Fruit fly (Drosophila melanogaster) whole organism, embryonic: ENCODE data around the gene Vti1a.
A peak's percentile ranks its signal among the peaks of the same experiment; 100 is the strongest.

Experiments
- Bgb ChIP-seq: fragments of 200-800 bp; sonication (Bioruptor generic); IDR thresholded peaks from 2 replicates; pipeline ENCODE4 v1.3.6; 2022; ENCODE audit warnings: missing biosample characterization, missing genetic modification characterization; ENCODE audit not compliant: partially characterized antibody
- BtbVII ChIP-seq: fragments of 200-800 bp; sonication (Bioruptor generic); optimal IDR thresholded peaks from 3 replicates; lab custom pipeline; 2017; ENCODE audit warnings: missing biosample characterization, mild to moderate bottlenecking, missing genetic modification characterization
- CG10959 ChIP-seq: fragments of 200-800 bp; sonication (Bioruptor generic); IDR thresholded peaks from 2 replicates; pipeline ENCODE4 v1.3.6; 2022; ENCODE audit warnings: missing biosample characterization, missing genetic modification characterization
- CG11695 ChIP-seq: fragments of 200-800 bp; sonication (Bioruptor generic); IDR thresholded peaks from 3 replicates; pipeline ENCODE4 v1.3.6; 2022; ENCODE audit warnings: missing biosample characterization, missing genetic modification characterization
- CG12104 ChIP-seq: fragments of 200-800 bp; sonication (Bioruptor generic); optimal IDR thresholded peaks from 3 replicates; lab custom pipeline; 2016; ENCODE audit warnings: missing biosample characterization, missing genetic modification characterization
- CG12236 ChIP-seq: fragments of 200-800 bp; sonication (Bioruptor generic); optimal IDR thresholded peaks from 2 replicates; lab custom pipeline; 2016; ENCODE audit warnings: missing biosample characterization, missing genetic modification characterization
- CG13123 ChIP-seq: fragments of 200-800 bp; sonication (Bioruptor generic); optimal IDR thresholded peaks from 2 replicates; lab custom pipeline; 2016; ENCODE audit warnings: missing biosample characterization, missing genetic modification characterization
- CG13775 ChIP-seq: fragments of 200-800 bp; sonication (Bioruptor generic); optimal IDR thresholded peaks from 3 replicates; lab custom pipeline; 2017; ENCODE audit warnings: missing biosample characterization, mild to moderate bottlenecking, missing genetic modification characterization
- CG13894 ChIP-seq: fragments of 200-800 bp; sonication (Bioruptor generic); optimal IDR thresholded peaks from 3 replicates; lab custom pipeline; 2018; ENCODE audit warnings: missing biosample characterization, mild to moderate bottlenecking, missing genetic modification characterization, moderate library complexity
- CG32767 ChIP-seq: fragments of 200-800 bp; sonication (Bioruptor generic); IDR thresholded peaks from 2 replicates; pipeline ENCODE4 v1.3.6; 2022; ENCODE audit warnings: missing biosample characterization, missing genetic modification characterization
- CG32772 ChIP-seq: fragments of 200-800 bp; sonication (Bioruptor generic); IDR thresholded peaks from 2 replicates; pipeline ENCODE4 v1.3.6; 2022; ENCODE audit warnings: missing biosample characterization, missing genetic modification characterization
- CG4404 ChIP-seq: fragments of 200-800 bp; sonication (Bioruptor generic); IDR thresholded peaks from 2 replicates; pipeline ENCODE4 v1.3.6; 2022; ENCODE audit warnings: missing biosample characterization, missing genetic modification characterization
- CG4424 ChIP-seq: fragments of 200-800 bp; sonication (Bioruptor generic); optimal IDR thresholded peaks from 3 replicates; lab custom pipeline; 2016; ENCODE audit warnings: missing biosample characterization, missing genetic modification characterization
- CG4730 ChIP-seq: fragments of 200-800 bp; sonication (Bioruptor generic); IDR thresholded peaks from 2 replicates; pipeline ENCODE4 v1.3.6; 2022; ENCODE audit warnings: missing biosample characterization, missing genetic modification characterization
- CG7786 ChIP-seq: fragments of 200-800 bp; sonication (Bioruptor generic); optimal IDR thresholded peaks from 2 replicates; lab custom pipeline; 2016; ENCODE audit warnings: missing biosample characterization, missing genetic modification characterization
- Eip74EF ChIP-seq, 2 experiments: fragments of 200-800 bp in 1 of 2; fragments of >200 bp in 1 of 2; sonication (Bioruptor generic) in 1 of 2; optimal IDR thresholded peaks; 2 replicates each; lab custom pipeline; 2017 to 2019; ENCODE audit warnings: missing biosample characterization in 2 of 2, missing genetic modification characterization in 2 of 2, mild to moderate bottlenecking in 1 of 2, moderate library complexity in 1 of 2
- Elba2 ChIP-seq: fragments of 200-800 bp; sonication (Bioruptor generic); optimal IDR thresholded peaks from 3 replicates; lab custom pipeline; 2016; ENCODE audit warnings: missing biosample characterization, missing genetic modification characterization
- H15 ChIP-seq: fragments of 200-800 bp; sonication (Bioruptor generic); IDR thresholded peaks from 3 replicates; pipeline ENCODE4 v1.3.6; 2022; ENCODE audit warnings: missing biosample characterization, missing genetic modification characterization
- HLH4C ChIP-seq: fragments of 200-800 bp; sonication (Bioruptor generic); IDR thresholded peaks from 3 replicates; pipeline ENCODE4 v1.3.6; 2022; ENCODE audit warnings: missing biosample characterization, missing genetic modification characterization; ENCODE audit not compliant: partially characterized antibody
- Hr78 ChIP-seq, 2 experiments: fragments of 200-800 bp in 1 of 2; fragments of >200 bp in 1 of 2; sonication (Bioruptor generic) in 1 of 2; optimal IDR thresholded peaks; 2 replicates each; lab custom pipeline; 2017 to 2019; ENCODE audit warnings: missing biosample characterization in 2 of 2, missing genetic modification characterization in 2 of 2, mild to moderate bottlenecking in 1 of 2, moderate library complexity in 1 of 2
- Lhr ChIP-seq: fragments of 200-800 bp; sonication (Bioruptor generic); optimal IDR thresholded peaks from 3 replicates; lab custom pipeline; 2017; ENCODE audit warnings: mild to moderate bottlenecking, missing biosample characterization, missing genetic modification reagents, missing genetic modification characterization
- NfI ChIP-seq: fragments of 200-800 bp; sonication (Bioruptor generic); optimal IDR thresholded peaks from 3 replicates; lab custom pipeline; 2018; ENCODE audit warnings: missing biosample characterization, mild to moderate bottlenecking, missing genetic modification characterization, moderate library complexity
- Optix ChIP-seq: fragments of 200-800 bp; sonication (Bioruptor generic); IDR thresholded peaks from 3 replicates; pipeline ENCODE4 v1.3.6; 2022; ENCODE audit warnings: missing biosample characterization, missing genetic modification characterization
- abd-A ChIP-seq: fragments of 200-800 bp; sonication (Bioruptor generic); optimal IDR thresholded peaks from 3 replicates; lab custom pipeline; 2019; ENCODE audit warnings: missing biosample characterization, mild to moderate bottlenecking, missing genetic modification characterization, moderate library complexity
- bbx ChIP-seq: fragments of 200-800 bp; sonication (Bioruptor generic); IDR thresholded peaks from 2 replicates; pipeline ENCODE4 v1.3.6; 2022; ENCODE audit warnings: missing biosample characterization, missing genetic modification characterization; ENCODE audit not compliant: partially characterized antibody
- bigmax ChIP-seq: fragments of 200-800 bp; sonication (Bioruptor generic); optimal IDR thresholded peaks from 2 replicates; lab custom pipeline; 2018; ENCODE audit warnings: missing biosample characterization, mild to moderate bottlenecking, missing genetic modification characterization
- bowl ChIP-seq: fragments of 200-800 bp; sonication (Bioruptor generic); IDR thresholded peaks from 2 replicates; pipeline ENCODE4 v1.3.6; 2022; ENCODE audit warnings: missing biosample characterization, missing genetic modification characterization
- br ChIP-seq: fragments of >200 bp; optimal IDR thresholded peaks from 2 replicates; lab custom pipeline; 2017
- dmrt11E ChIP-seq: fragments of 200-800 bp; sonication (Bioruptor generic); optimal IDR thresholded peaks from 3 replicates; lab custom pipeline; 2018; ENCODE audit warnings: missing biosample characterization, mild to moderate bottlenecking, missing genetic modification characterization, moderate library complexity
- exex ChIP-seq: fragments of 200-800 bp; sonication (Bioruptor generic); optimal IDR thresholded peaks from 4 replicates; lab custom pipeline; 2018; ENCODE audit warnings: missing biosample characterization, mild to moderate bottlenecking, missing genetic modification characterization, moderate library complexity
- gce ChIP-seq: fragments of 200-800 bp; sonication (Bioruptor generic); IDR thresholded peaks from 3 replicates; pipeline ENCODE4 v1.3.6; 2022; ENCODE audit warnings: missing biosample characterization, missing genetic modification characterization
- grau ChIP-seq: fragments of 200-800 bp; optimal IDR thresholded peaks from 3 replicates; lab custom pipeline; 2019; ENCODE audit warnings: missing biosample characterization, mild to moderate bottlenecking, missing genetic modification characterization, moderate library complexity
- inv ChIP-seq: fragments of 200-800 bp; sonication (Bioruptor generic); IDR thresholded peaks from 2 replicates; pipeline ENCODE4 v1.3.6; 2022; ENCODE audit warnings: missing biosample characterization, missing genetic modification characterization; ENCODE audit not compliant: partially characterized antibody
- jigr1 ChIP-seq: fragments of 200-800 bp; sonication (Bioruptor generic); IDR thresholded peaks from 3 replicates; pipeline ENCODE4 v1.3.6; 2022; ENCODE audit warnings: missing biosample characterization, missing genetic modification characterization
- kni ChIP-seq: fragments of 200-800 bp; sonication (Bioruptor generic); optimal IDR thresholded peaks from 3 replicates; lab custom pipeline; 2017; ENCODE audit warnings: mild to moderate bottlenecking, missing biosample characterization, missing genetic modification reagents, missing genetic modification characterization
- lab ChIP-seq: fragments of 200-800 bp; sonication (Bioruptor generic); optimal IDR thresholded peaks from 3 replicates; lab custom pipeline; 2017; ENCODE audit warnings: missing biosample characterization, missing genetic modification characterization, mild to moderate bottlenecking, moderate library complexity, missing genetic modification reagents
- lmd ChIP-seq: fragments of 200-800 bp; sonication (Bioruptor generic); IDR thresholded peaks from 2 replicates; pipeline ENCODE4 v1.3.6; 2022; ENCODE audit warnings: missing biosample characterization, missing genetic modification characterization
- mirr ChIP-seq: fragments of 200-800 bp; sonication (Bioruptor generic); optimal IDR thresholded peaks from 3 replicates; lab custom pipeline; 2018; ENCODE audit warnings: missing biosample characterization, mild to moderate bottlenecking, missing genetic modification characterization
- nerfin-2 ChIP-seq: fragments of 200-800 bp; sonication (Bioruptor generic); IDR thresholded peaks from 2 replicates; pipeline ENCODE4 v1.3.6; 2022; ENCODE audit warnings: missing biosample characterization, missing genetic modification characterization; ENCODE audit not compliant: partially characterized antibody
- odd ChIP-seq: fragments of 200-800 bp; sonication (Bioruptor generic); optimal IDR thresholded peaks from 2 replicates; lab custom pipeline; 2017; ENCODE audit warnings: missing biosample characterization, mild to moderate bottlenecking, missing genetic modification characterization
- p53 ChIP-seq: fragments of 200-800 bp; sonication (Bioruptor generic); optimal IDR thresholded peaks from 2 replicates; lab custom pipeline; 2016; ENCODE audit warnings: missing biosample characterization, missing genetic modification characterization
- pzg ChIP-seq: fragments of 200-800 bp; sonication (Bioruptor generic); optimal IDR thresholded peaks from 3 replicates; lab custom pipeline; 2018; ENCODE audit warnings: missing biosample characterization, mild to moderate bottlenecking, missing genetic modification characterization, moderate library complexity
- seq ChIP-seq: fragments of 200-800 bp; sonication (Bioruptor generic); IDR thresholded peaks from 2 replicates; pipeline ENCODE4 v1.3.6; 2022; ENCODE audit warnings: missing biosample characterization, missing genetic modification characterization
- sob ChIP-seq: fragments of 200-800 bp; sonication (Bioruptor generic); IDR thresholded peaks from 2 replicates; pipeline ENCODE4 v1.3.6; 2022; ENCODE audit warnings: missing biosample characterization, missing genetic modification characterization
- sug ChIP-seq: fragments of 200-800 bp; optimal IDR thresholded peaks from 2 replicates; lab custom pipeline; 2019; ENCODE audit warnings: missing biosample characterization, mild to moderate bottlenecking, missing genetic modification characterization, moderate library complexity
- tap ChIP-seq: fragments of 200-800 bp; optimal IDR thresholded peaks from 3 replicates; lab custom pipeline; 2019; ENCODE audit warnings: missing biosample characterization, mild to moderate bottlenecking, missing genetic modification characterization, moderate library complexity
- tup ChIP-seq: fragments of 200-800 bp; sonication (Bioruptor generic); optimal IDR thresholded peaks from 2 replicates; lab custom pipeline; 2016; ENCODE audit warnings: missing biosample characterization, mild to moderate bottlenecking, missing genetic modification characterization, moderate library complexity
- wek ChIP-seq: fragments of 200-800 bp; sonication (Bioruptor generic); optimal IDR thresholded peaks from 3 replicates; lab custom pipeline; 2018; ENCODE audit warnings: missing biosample characterization, mild to moderate bottlenecking, missing genetic modification characterization, moderate library complexity

Gene Vti1a

DNA sequence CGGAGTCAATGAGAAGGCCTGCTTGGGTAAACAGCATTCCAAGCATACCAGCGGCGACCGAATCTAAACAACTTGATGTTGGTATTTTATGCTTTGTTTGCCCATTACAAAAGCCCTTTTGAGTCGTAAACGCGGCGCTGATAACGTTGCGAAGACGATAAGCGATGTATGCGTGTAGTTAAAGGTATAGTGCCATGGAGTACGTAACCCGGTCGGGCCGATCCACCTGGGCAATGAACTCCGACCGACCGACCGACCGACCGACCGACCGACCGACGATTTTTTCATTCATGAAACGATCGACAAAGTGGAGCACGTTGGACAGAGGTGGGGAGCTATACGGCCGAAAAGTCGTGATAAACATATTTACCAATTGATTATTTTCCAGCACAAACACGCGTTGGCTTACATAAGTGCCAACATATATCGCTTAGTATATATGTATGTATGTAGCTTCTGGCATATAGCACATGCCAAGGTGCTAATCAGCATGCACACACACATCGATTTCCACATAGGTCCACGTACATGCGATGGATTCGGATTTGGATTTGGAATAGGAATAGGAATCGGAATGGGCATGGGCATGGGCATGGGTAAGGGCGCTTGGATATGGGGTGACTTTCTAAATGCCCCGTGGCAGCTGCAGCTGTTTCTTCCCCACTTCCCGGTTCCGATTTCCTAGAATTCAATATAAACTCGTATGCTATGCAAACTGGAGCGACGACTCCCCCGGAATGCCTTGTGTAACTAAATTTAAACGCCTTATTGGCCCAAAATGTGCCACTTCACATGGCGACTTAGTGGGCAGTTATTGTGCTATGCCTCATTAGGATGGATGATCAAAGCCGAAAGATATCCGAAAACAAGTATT is 49.6 kb downstream of the Vti1a start (continued):
- TF ChIP-seq br (lab: Kevin White, UChicago) (no peak), NfI (GFP tag; lab: Kevin White, UChicago) (no peak), inv (GFP tag; lab: Robert Waterston, UW) (no peak), HLH4C (GFP tag; lab: Robert Waterston, UW) (0 out of 3 replicates have a peak, but pooled peaks have one; percentile 20), mirr (GFP tag; lab: Kevin White, UChicago) (peak; percentile 78), sug (tag; lab: Kevin White, UChicago) (peak; percentile 82), pzg (GFP tag; lab: Kevin White, UChicago) (no peak), nerfin-2 (GFP tag; lab: Robert Waterston, UW) (no peak), CG13894 (tag; lab: Kevin White, UChicago) (peak; percentile 17), Eip74EF (GFP tag; optimal IDR thresholded peaks at IDR 0.05; lab: Kevin White, UChicago) (no peak), odd (GFP tag; lab: Kevin White, UChicago) (peak; percentile 68), CG32772 (GFP tag; lab: Robert Waterston, UW) (no peak), CG32767 (no peak), sob (GFP tag; lab: Robert Waterston, UW) (no peak), CG13775 (GFP tag; lab: Kevin White, UChicago) (no peak), dmrt11E (tag; lab: Kevin White, UChicago) (no peak), bowl (GFP tag; lab: Robert Waterston, UW) (0 out of 2 replicates have a peak, but pooled peaks have one; percentile 5), abd-A (peak; percentile 54), grau (tag; lab: Kevin White, UChicago) (no peak), CG13123 (GFP tag; lab: Kevin White, UChicago) (no peak), gce (GFP tag; lab: Robert Waterston, UW) (peak; percentile 4; the same call in 1 of the 3 replicates), tup (peak; percentile 19), lab (GFP tag; lab: Kevin White, UChicago) (peak; percentile 68), CG7786 (GFP tag; lab: Kevin White, UChicago) (peak; percentile 44), CG12104 (GFP tag; lab: Kevin White, UChicago) (no peak), BtbVII (GFP tag; lab: Kevin White, UChicago) (peak; percentile 51), Hr78 (GFP tag; optimal IDR thresholded peaks at IDR 0.05; lab: Kevin White, UChicago) (peak in 1 of 2 experiments; percentile 98), wek (peak; percentile 53), H15 (GFP tag; lab: Robert Waterston, UW) (no peak), CG11695 (GFP tag; lab: Robert Waterston, UW) (no peak), exex (peak; percentile 75), bbx (0 out of 2 replicates have a peak, but pooled peaks have one; percentile 9), seq (peak; percentile 52; the same call in 1 of the 2 replicates), tap (tag; lab: Kevin White, UChicago) (no peak), lmd (GFP tag; lab: Robert Waterston, UW) (no peak), Lhr (no peak), Bgb (GFP tag; lab: Robert Waterston, UW) (0 out of 2 replicates have a peak, but pooled peaks have one; percentile 16), Optix (0 out of 3 replicates have a peak, but pooled peaks have one; percentile 39), CG4404 (GFP tag; lab: Robert Waterston, UW) (no peak), jigr1 (GFP tag; lab: Robert Waterston, UW) (no peak), CG10959 (GFP tag; lab: Robert Waterston, UW) (0 out of 2 replicates have a peak, but pooled peaks have one; percentile 2), bigmax (GFP tag; lab: Kevin White, UChicago) (no peak), Elba2 (GFP tag; lab: Kevin White, UChicago) (no peak), CG12236 (GFP tag; lab: Kevin White, UChicago) (no peak), kni (GFP tag; lab: Kevin White, UChicago) (peak; percentile 94), CG4424 (no peak), CG4730 (GFP tag; lab: Robert Waterston, UW) (no peak), p53 (GFP tag; lab: Kevin White, UChicago) (peak; percentile 24)
